Worm (Caenorhabditis elegans): ENCODE results near the gene ZK757.10.

The ZK757.10 gene

DNA sequence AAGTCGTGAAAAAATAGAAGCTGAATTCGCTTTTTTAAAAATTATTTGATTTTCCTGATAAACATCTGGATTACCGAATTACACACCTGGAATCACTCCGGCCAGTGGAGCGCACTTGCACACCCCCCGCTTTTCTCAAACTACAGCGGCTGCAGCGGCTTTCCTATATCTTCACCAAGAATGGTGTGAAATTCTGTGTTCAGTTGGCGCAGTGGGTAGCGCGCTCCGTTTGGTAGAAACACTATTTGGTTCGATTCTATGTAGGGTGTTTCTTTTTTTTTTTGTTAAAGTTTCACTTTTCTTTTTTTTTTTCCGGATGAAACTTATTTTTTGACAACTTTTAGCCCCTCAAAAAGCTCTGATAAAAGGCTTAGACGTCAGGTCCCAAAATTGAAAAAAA lies 27.9 kb upstream of the ZK757.10 start:
- TF ChIP-seq nhr-85 (tag), result peak; percentile 71
- TF ChIP-seq isw-1 (GFP tag; IDR thresholded peaks at IDR 0.05), result 0 out of 2 replicates have a peak, but pooled peaks have one; percentile 3

ce11 chrIII:9849950-9850349 lies 27.1 kb upstream of the ZK757.10 start:
- TF ChIP-seq isw-1 (GFP tag; IDR thresholded peaks at IDR 0.05) (no peak), blmp-1 (tag; optimal IDR thresholded peaks at IDR 0.05) (peak; percentile 58), aly-2 (tag; optimal IDR thresholded peaks at IDR 0.05) (no peak), C34B4.2 (tag; optimal IDR thresholded peaks at IDR 0.05) (no peak), nhr-237 (tag; optimal IDR thresholded peaks at IDR 0.05) (no peak), mep-1 (tag; optimal IDR thresholded peaks at IDR 0.05) (no peak), efl-3 (GFP tag; optimal IDR thresholded peaks at IDR 0.05) (no peak), pqm-1 (tag; optimal IDR thresholded peaks at IDR 0.05) (no peak), egl-13 (tag; optimal IDR thresholded peaks at IDR 0.05) (no peak), elt-3 (tag; optimal IDR thresholded peaks at IDR 0.05) (peak in 5 of 6 experiments; percentile 3 to 71 (median 57)), irx-1 (tag; optimal IDR thresholded peaks at IDR 0.05) (no peak), hlh-17 (GFP tag; optimal IDR thresholded peaks at IDR 0.05; ENCODE audit: borderline replicate concordance) (no peak), Y116A8C.19 (tag; optimal IDR thresholded peaks at IDR 0.05; ENCODE audit: borderline replicate concordance) (no peak), unc-30 (tag; optimal IDR thresholded peaks at IDR 0.05) (no peak), ceh-8 (GFP tag; optimal IDR thresholded peaks at IDR 0.05) (no peak), grh-1 (GFP tag; IDR thresholded peaks at IDR 0.05) (no peak), nhr-76 (tag; optimal IDR thresholded peaks at IDR 0.05) (no peak), unc-98 (GFP tag; IDR thresholded peaks at IDR 0.05) (no peak), lin-15B (tag; optimal IDR thresholded peaks at IDR 0.05) (no peak), nhr-12 (tag; optimal IDR thresholded peaks at IDR 0.05) (no peak), F16B12.6 (tag; optimal IDR thresholded peaks at IDR 0.05) (no peak), snu-23 (GFP tag; optimal IDR thresholded peaks at IDR 0.05) (peak; percentile 22), swsn-7 (tag; optimal IDR thresholded peaks at IDR 0.05) (no peak), lir-3 (tag; optimal IDR thresholded peaks at IDR 0.05; ENCODE audit: poor library complexity) (no peak), lin-14 (GFP tag; optimal IDR thresholded peaks at IDR 0.05) (peak; percentile 62), sup-37 (GFP tag; optimal IDR thresholded peaks at IDR 0.05) (no peak), lsy-2 (tag; optimal IDR thresholded peaks at IDR 0.05) (no peak), ztf-11 (tag; optimal IDR thresholded peaks at IDR 0.05) (no peak), mdl-1 (tag; optimal IDR thresholded peaks at IDR 0.05) (no peak), nhr-84 (tag; optimal IDR thresholded peaks at IDR 0.05) (no peak), alr-1 (tag; optimal IDR thresholded peaks at IDR 0.05; ENCODE audit: borderline replicate concordance) (no peak), zip-4 (GFP tag; optimal IDR thresholded peaks at IDR 0.05) (no peak), fkh-8 (tag; optimal IDR thresholded peaks at IDR 0.05) (no peak), ets-5 (GFP tag; IDR thresholded peaks at IDR 0.05) (no peak), dsc-1 (tag; optimal IDR thresholded peaks at IDR 0.05) (no peak), nhr-28 (tag; optimal IDR thresholded peaks at IDR 0.05) (no peak), rnt-1 (tag; optimal IDR thresholded peaks at IDR 0.05) (no peak), nhr-19 (GFP tag; conservative IDR thresholded peaks at IDR 0.05) (no peak), mef-2 (tag; optimal IDR thresholded peaks at IDR 0.05) (no peak), ama-1 (optimal IDR thresholded peaks at IDR 0.05) (no peak), aha-1 (tag; optimal IDR thresholded peaks at IDR 0.05) (no peak), tbx-2 (tag; optimal IDR thresholded peaks at IDR 0.05) (no peak), nhr-71 (tag; optimal IDR thresholded peaks at IDR 0.05) (peak; percentile 59), tlp-1 (tag; optimal IDR thresholded peaks at IDR 0.05) (no peak), ceh-88 (GFP tag; IDR thresholded peaks at IDR 0.05) (no peak), fkh-4 (tag; optimal IDR thresholded peaks at IDR 0.05; ENCODE audit: borderline replicate concordance) (no peak), nhr-90 (tag; optimal IDR thresholded peaks at IDR 0.05; ENCODE audit: poor library complexity) (peak; percentile 38), unc-86 (tag; optimal IDR thresholded peaks at IDR 0.05) (no peak), lin-39 (tag; optimal IDR thresholded peaks at IDR 0.05) (no peak), mab-9 (GFP tag; IDR thresholded peaks at IDR 0.05) (no peak), hlh-4 (tag; optimal IDR thresholded peaks at IDR 0.05) (no peak)
